Worm (Caenorhabditis elegans) whole organism, mixed stage, embryonic: ENCODE measurements around the gene cutl-22.

Source experiments
- bed-3 ChIP-seq: fragments of 200-800 bp; sonication (Bioruptor generic); optimal IDR thresholded peaks from 3 replicates; lab custom pipeline; 2018; ENCODE audit warnings: mild to moderate bottlenecking, missing genetic modification characterization, moderate library complexity, missing compliant biosample characterization
- blmp-1 ChIP-seq: fragments of 150-350 bp; optimal IDR thresholded peaks from 2 replicates; lab custom pipeline; 2014; ENCODE audit warnings: missing biosample characterization, missing genetic modification characterization
- ces-1 ChIP-seq: fragments of 150-350 bp; optimal IDR thresholded peaks from 2 replicates; lab custom pipeline; 2014; ENCODE audit warnings: missing biosample characterization, missing genetic modification reagents, missing genetic modification characterization
- drap-1 ChIP-seq: fragments of 200-800 bp; sonication (Bioruptor generic); optimal IDR thresholded peaks from 3 replicates; lab custom pipeline; 2018; ENCODE audit warnings: mild to moderate bottlenecking, missing genetic modification characterization, missing compliant biosample characterization
- elt-1 ChIP-seq: sonication (generic microtip); optimal IDR thresholded peaks from 2 replicates; lab custom pipeline; 2017; ENCODE audit warnings: missing genetic modification characterization, mild to moderate bottlenecking, missing compliant biosample characterization, antibody characterized with exemption, moderate library complexity, borderline replicate concordance; ENCODE audit not compliant: insufficient read depth
- ham-2 ChIP-seq: fragments of 200-800 bp; sonication (Bioruptor generic); optimal IDR thresholded peaks from 2 replicates; lab custom pipeline; 2018; ENCODE audit warnings: mild to moderate bottlenecking, missing genetic modification characterization, missing compliant biosample characterization
- lin-13 ChIP-seq: fragments of 150-350 bp; optimal IDR thresholded peaks from 2 replicates; lab custom pipeline; 2014; ENCODE audit warnings: missing biosample characterization, missing genetic modification characterization
- lin-32 ChIP-seq: fragments of 200-800 bp; sonication (Bioruptor generic); optimal IDR thresholded peaks from 2 replicates; lab custom pipeline; 2018; ENCODE audit warnings: mild to moderate bottlenecking, missing genetic modification characterization, missing compliant biosample characterization
- lsy-2 ChIP-seq: fragments of 150-350 bp; optimal IDR thresholded peaks from 2 replicates; lab custom pipeline; 2014; ENCODE audit warnings: missing biosample characterization, missing genetic modification characterization
- mab-5 ChIP-seq: fragments of 150-350 bp; optimal IDR thresholded peaks from 2 replicates; lab custom pipeline; 2014; ENCODE audit warnings: missing biosample characterization, missing genetic modification characterization
- nhr-237 ChIP-seq: fragments of 150-350 bp; optimal IDR thresholded peaks from 2 replicates; lab custom pipeline; 2014; ENCODE audit warnings: missing biosample characterization, missing genetic modification characterization
- nhr-76 ChIP-seq: sonication (generic microtip); optimal IDR thresholded peaks from 2 replicates; lab custom pipeline; 2017; ENCODE audit warnings: missing biosample characterization, missing genetic modification characterization
- sem-2 ChIP-seq: fragments of 200-800 bp; sonication (Bioruptor generic); optimal IDR thresholded peaks from 2 replicates; lab custom pipeline; 2018; ENCODE audit warnings: mild to moderate bottlenecking, missing genetic modification characterization, missing compliant biosample characterization
- snpc-4 ChIP-seq: fragments of 150-350 bp; optimal IDR thresholded peaks from 2 replicates; lab custom pipeline; 2014; ENCODE audit warnings: missing biosample characterization, missing genetic modification characterization
- tbx-8 ChIP-seq: fragments of 200-800 bp; sonication (Bioruptor generic); optimal IDR thresholded peaks from 2 replicates; lab custom pipeline; 2018; ENCODE audit warnings: mild to moderate bottlenecking, missing genetic modification characterization, moderate library complexity, missing compliant biosample characterization
- unc-120 ChIP-seq: sonication (generic microtip); optimal IDR thresholded peaks from 2 replicates; lab custom pipeline; 2017; ENCODE audit warnings: missing genetic modification characterization, missing compliant biosample characterization; ENCODE audit not compliant: poor library complexity, severe bottlenecking
- unc-39 ChIP-seq: fragments of 150-350 bp; optimal IDR thresholded peaks from 2 replicates; lab custom pipeline; 2014; ENCODE audit warnings: missing biosample characterization, missing genetic modification characterization
- zip-8 ChIP-seq: fragments of 150-350 bp; optimal IDR thresholded peaks from 2 replicates; lab custom pipeline; 2014; ENCODE audit warnings: missing biosample characterization, missing genetic modification characterization

The cutl-22 gene

DNA sequence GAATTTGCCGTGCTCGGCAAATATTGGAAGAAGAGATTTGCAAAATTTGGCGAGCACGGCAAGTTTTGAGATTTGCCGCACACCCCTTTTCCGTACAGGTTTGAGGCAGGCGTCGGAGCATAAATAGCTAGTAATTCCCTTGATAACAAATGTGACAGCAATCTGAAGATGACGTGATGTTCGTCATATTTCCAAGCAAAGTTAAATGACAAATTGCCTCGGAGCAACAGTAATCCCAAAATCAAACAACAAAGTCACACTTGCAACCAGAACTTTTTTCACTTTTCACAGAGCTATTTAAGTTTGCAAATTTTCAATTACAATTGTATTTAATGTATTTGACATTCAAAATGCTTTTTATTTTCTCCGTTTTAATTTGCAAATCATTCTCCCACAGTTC lies 37.7 kb downstream of the cutl-22 start, which contains the start of gene F25A2.1:
F25A2.1 (plus strand) TSS at position 301 of the 400 bp plus-strand sequence.
- TF ChIP-seq drap-1 (GFP tag; lab: Kevin White, UChicago), result no peak
- TF ChIP-seq bed-3 (GFP tag; lab: Kevin White, UChicago), result no peak
- TF ChIP-seq elt-1 (tag; lab: Kevin White, UChicago), result no peak
- no peak for TF ChIP-seq snpc-4 (tag; lab: Kevin White, UChicago)
- no peak for TF ChIP-seq tbx-8 (GFP tag; lab: Kevin White, UChicago)
- no peak for TF ChIP-seq unc-39 (tag; lab: Kevin White, UChicago)
- TF ChIP-seq blmp-1 (tag; lab: Kevin White, UChicago), result no peak
- no peak for TF ChIP-seq unc-120 (tag; lab: Kevin White, UChicago)
- TF ChIP-seq sem-2, result no peak
- TF ChIP-seq nhr-76 (tag; lab: Kevin White, UChicago), result no peak
- TF ChIP-seq zip-8, result no peak
- no peak for TF ChIP-seq lin-32
- TF ChIP-seq mab-5 (tag; lab: Kevin White, UChicago), result no peak

DNA sequence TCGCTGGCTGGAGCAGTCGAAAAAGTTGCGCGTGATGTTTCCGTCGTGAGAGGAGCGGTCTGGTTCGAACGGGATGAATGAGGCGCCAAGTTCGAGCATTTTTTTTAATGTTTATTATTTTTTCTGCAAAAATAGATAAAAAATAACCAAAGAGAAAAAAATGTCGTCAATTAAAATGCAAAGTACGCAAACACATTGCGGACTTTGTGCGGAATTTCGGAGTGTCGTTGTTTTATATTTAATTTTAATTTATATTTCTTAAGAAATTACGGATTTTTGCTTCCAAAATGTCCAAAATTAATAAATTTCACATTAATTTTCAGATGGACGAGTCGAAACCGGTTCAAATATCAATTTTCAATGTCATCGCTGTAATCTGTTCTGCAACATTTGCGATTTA lies 54.5 kb downstream of the cutl-22 start, which contains the start of the genes wrb-1 and Y50D4A.4:
wrb-1 (plus strand) TSS at position 78 of the 400 bp plus-strand sequence.
Y50D4A.4 (minus strand) TSS at position 133 of the 400 bp plus-strand sequence.
- TF ChIP-seq elt-1 (tag; lab: Kevin White, UChicago), result no peak
- no peak for TF ChIP-seq lin-13
- peak; percentile 62 for TF ChIP-seq lsy-2 (tag; lab: Kevin White, UChicago)
- TF ChIP-seq lin-32, result no peak
- no peak for TF ChIP-seq ham-2 (GFP tag; lab: Kevin White, UChicago)
- TF ChIP-seq ces-1, result peak; percentile 91
- peak; percentile 27 for TF ChIP-seq nhr-237 (tag; lab: Kevin White, UChicago)
